Worm (Caenorhabditis elegans): Measurements from ENCODE around the gene F15G9.5.

DNA sequence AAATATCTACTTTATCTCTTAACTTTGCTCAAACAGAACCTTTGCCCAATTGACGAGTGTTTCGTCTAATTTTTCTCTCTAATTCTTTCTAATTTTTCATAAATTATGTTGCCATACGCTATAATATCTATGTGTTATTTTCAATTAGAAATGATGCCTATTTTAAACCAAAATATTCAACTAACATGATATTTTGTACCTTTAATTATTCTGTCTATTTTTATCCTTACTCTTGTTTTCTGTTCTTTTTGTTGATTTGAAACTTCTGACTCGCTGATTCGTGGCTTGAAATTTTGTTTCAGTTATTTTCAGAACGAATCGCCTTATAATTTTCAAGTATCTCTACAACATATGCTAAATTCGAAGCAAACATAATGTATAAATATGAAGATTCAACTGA lies 28.2 kb downstream of the F15G9.5 start, which contains the start of gene F15G9.6:
- TF ChIP-seq ztf-11 (tag; optimal IDR thresholded peaks at IDR 0.05) (no peak), nhr-76 (tag; optimal IDR thresholded peaks at IDR 0.05) (no peak), elt-3 (tag; optimal IDR thresholded peaks at IDR 0.05) (no peak), snpc-4 (tag; optimal IDR thresholded peaks at IDR 0.05) (no peak), ceh-43 (GFP tag; optimal IDR thresholded peaks at IDR 0.05) (no peak)
